Worm (Caenorhabditis elegans) whole organism, L3 larva: ENCODE measurements around the gene pdf-1.

Experiments used
- ZK546.5 ChIP-seq: sonication (generic microtip); optimal IDR thresholded peaks from 2 replicates; lab custom pipeline; 2017; ENCODE audit warnings: missing biosample characterization, missing genetic modification characterization
- ceh-82 ChIP-seq: fragments of 150-350 bp; optimal IDR thresholded peaks from 2 replicates; lab custom pipeline; 2014; ENCODE audit warnings: missing biosample characterization, missing genetic modification characterization
- ceh-9 ChIP-seq: sonication (generic microtip); optimal IDR thresholded peaks from 2 replicates; lab custom pipeline; 2018; ENCODE audit warnings: missing biosample characterization, missing genetic modification characterization
- elt-3 ChIP-seq, 3 experiments: fragments of 150-350 bp in 1 of 3; sonication (generic microtip) in 2 of 3; optimal IDR thresholded peaks; 2 replicates in 2 of 3; 4 replicates in 1 of 3; lab custom pipeline; 2014 to 2017; ENCODE audit warnings: missing biosample characterization in 3 of 3, missing genetic modification characterization in 3 of 3
- mdl-1 ChIP-seq: fragments of 150-350 bp; optimal IDR thresholded peaks from 2 replicates; lab custom pipeline; 2014; ENCODE audit warnings: missing biosample characterization, missing genetic modification characterization
- nhr-28 ChIP-seq: fragments of 150-350 bp; optimal IDR thresholded peaks from 2 replicates; lab custom pipeline; 2014; ENCODE audit warnings: missing biosample characterization, missing genetic modification characterization
- nhr-76 ChIP-seq: fragments of 150-350 bp; sonication (generic microtip); optimal IDR thresholded peaks from 5 replicates; lab custom pipeline; 2014; ENCODE audit warnings: missing biosample characterization, missing genetic modification characterization
- pqm-1 ChIP-seq: fragments of 150-350 bp; optimal IDR thresholded peaks from 2 replicates; lab custom pipeline; 2017; ENCODE audit warnings: missing biosample characterization, missing genetic modification characterization, inconsistent platforms
- sea-2 ChIP-seq: fragments of 150-350 bp; sonication (generic microtip); optimal IDR thresholded peaks from 4 replicates; lab custom pipeline; 2014; ENCODE audit warnings: missing biosample characterization, missing genetic modification reagents, missing genetic modification characterization
- snpc-4 ChIP-seq: fragments of 150-350 bp; optimal IDR thresholded peaks from 2 replicates; lab custom pipeline; 2014; ENCODE audit warnings: missing biosample characterization, missing genetic modification characterization
- zag-1 ChIP-seq: fragments of 150-350 bp; optimal IDR thresholded peaks from 2 replicates; lab custom pipeline; 2014; ENCODE audit warnings: missing biosample characterization, missing genetic modification characterization

ce11 chrIII:6945747-6946146 is 33.5 kb upstream of the pdf-1 start, which contains the start of gene abu-13:
- no peak for TF ChIP-seq sea-2 (GFP tag; lab: Kevin White, UChicago)
- TF ChIP-seq ceh-9 (tag; lab: Kevin White, UChicago): no peak
- TF ChIP-seq snpc-4 (tag; lab: Kevin White, UChicago): no peak
- no peak for TF ChIP-seq pqm-1
- TF ChIP-seq nhr-76 (tag; lab: Kevin White, UChicago): no peak
- TF ChIP-seq elt-3 (tag; optimal IDR thresholded peaks at IDR 0.05; lab: Kevin White, UChicago): no peak
- no peak for TF ChIP-seq nhr-28 (tag; lab: Kevin White, UChicago)
- no peak for TF ChIP-seq zag-1 (tag; lab: Kevin White, UChicago)
- no peak for TF ChIP-seq ZK546.5
- no peak for TF ChIP-seq mdl-1 (tag; lab: Kevin White, UChicago)
- no peak for TF ChIP-seq ceh-82
